Fruit fly (Drosophila melanogaster) whole organism: ENCODE measurements around the gene CG42302.

Experiments used
- CG8478 ChIP-seq: fragments of >200 bp; optimal IDR thresholded peaks from 2 replicates; lab custom pipeline; 2018; ENCODE audit warnings: inconsistent platforms
- Dll ChIP-seq: fragments of >200 bp; optimal IDR thresholded peaks from 2 replicates; lab custom pipeline; 2017
- EcR ChIP-seq, 2 experiments: fragments of >200 bp; optimal IDR thresholded peaks; 2 replicates each; lab custom pipeline; 2017; ENCODE audit warnings: missing biosample characterization in 2 of 2, missing genetic modification characterization in 2 of 2, missing genetic modification reagents in 2 of 2
- pan ChIP-seq: fragments of >200 bp; optimal IDR thresholded peaks from 2 replicates; lab custom pipeline; 2017
- psq ChIP-seq: fragments of >200 bp; optimal IDR thresholded peaks from 2 replicates; lab custom pipeline; 2017
- usp ChIP-seq: fragments of >200 bp; optimal IDR thresholded peaks from 2 replicates; lab custom pipeline; 2017; ENCODE audit warnings: missing biosample characterization, missing genetic modification characterization, mixed read lengths

DNA sequence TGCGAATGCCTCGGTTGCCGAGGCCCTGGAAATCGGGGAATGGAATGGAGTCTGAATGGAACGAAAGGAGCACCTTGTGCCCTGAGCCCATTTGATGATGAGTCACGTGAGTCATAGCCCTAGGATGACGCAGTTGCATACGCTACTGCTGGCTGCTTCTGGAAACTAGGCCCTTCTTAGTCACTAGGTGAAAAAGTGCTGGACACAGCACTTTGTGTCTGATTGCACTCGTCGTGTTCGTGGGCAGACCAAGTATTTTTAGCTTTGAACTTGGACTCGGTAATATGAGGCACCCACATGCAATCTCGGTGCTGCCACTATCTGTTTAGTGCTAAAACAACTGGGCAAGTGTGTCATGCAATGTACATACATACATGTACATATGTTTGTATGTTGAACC, 23.2 kb downstream of the CG42302 start:
- TF ChIP-seq CG8478 (lab: Kevin White, UChicago): no peak
- no peak for TF ChIP-seq psq (lab: Kevin White, UChicago)
- no peak for TF ChIP-seq usp (GFP tag; lab: Kevin White, UChicago)
- no peak for TF ChIP-seq pan
- TF ChIP-seq Dll: no peak
- TF ChIP-seq EcR (GFP tag; optimal IDR thresholded peaks at IDR 0.05; lab: Kevin White, UChicago): no peak
